Worm (Caenorhabditis elegans): ENCODE results near the gene C36A4.11.

The C36A4.11 gene

DNA sequence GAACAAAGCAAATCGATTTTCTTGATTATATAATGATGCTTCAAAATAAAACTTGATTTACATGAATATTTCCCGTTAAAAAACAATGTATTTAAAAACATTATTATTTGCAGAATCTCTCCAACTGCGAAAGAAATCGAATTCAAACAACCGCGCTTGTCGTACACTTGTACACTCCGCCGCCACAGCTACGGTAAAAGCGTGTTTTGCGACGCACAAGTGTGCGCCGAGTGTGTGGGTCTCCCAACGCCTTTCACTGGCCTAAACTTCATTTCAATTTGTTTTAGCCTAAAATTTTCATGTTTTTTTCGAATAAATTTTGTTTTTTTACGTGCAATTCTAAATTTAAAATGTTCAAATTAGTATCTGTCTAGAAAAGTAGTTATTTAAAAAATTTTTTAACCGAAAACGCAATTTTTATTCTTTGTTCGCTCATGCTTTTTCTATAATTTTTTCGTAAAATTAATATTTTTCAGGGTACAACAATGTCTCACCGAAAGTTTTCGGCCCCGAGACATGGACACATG, 27.1 kb downstream of the C36A4.11 start, which contains the start of gene rpl-3 (continued):
- no peak for TF ChIP-seq elt-4 (tag; optimal IDR thresholded peaks at IDR 0.05)
- peak; percentile 86 for TF ChIP-seq C08G9.2 (tag; optimal IDR thresholded peaks at IDR 0.05)
- peak; percentile 88 for TF ChIP-seq sdc-2 (tag; optimal IDR thresholded peaks at IDR 0.05)
- TF ChIP-seq sox-4 (tag; optimal IDR thresholded peaks at IDR 0.05), result peak; percentile 96
- TF ChIP-seq eyg-1 (tag; optimal IDR thresholded peaks at IDR 0.05), result peak; percentile 91
- TF ChIP-seq pag-3 (tag; optimal IDR thresholded peaks at IDR 0.05; ENCODE audit: borderline replicate concordance), result peak; percentile 90
- peak; percentile 94 for TF ChIP-seq ahr-1 (tag; optimal IDR thresholded peaks at IDR 0.05)
- TF ChIP-seq che-1 (tag; optimal IDR thresholded peaks at IDR 0.05), result peak; percentile 81
- TF ChIP-seq pax-1 (tag; optimal IDR thresholded peaks at IDR 0.05), result peak; percentile 97
- peak; percentile 100 for TF ChIP-seq ceh-18 (tag; optimal IDR thresholded peaks at IDR 0.05)
- TF ChIP-seq tbx-2 (tag; optimal IDR thresholded peaks at IDR 0.05), result peak; percentile 100
- TF ChIP-seq elt-2 (tag; optimal IDR thresholded peaks at IDR 0.05), result peak; percentile 99
- peak; percentile 100 for TF ChIP-seq nfya-1 (tag; optimal IDR thresholded peaks at IDR 0.05)
- peak; percentile 96 for TF ChIP-seq fkh-10 (GFP tag; optimal IDR thresholded peaks at IDR 0.05)
- TF ChIP-seq ceh-31 (tag; optimal IDR thresholded peaks at IDR 0.05), result peak; percentile 99
- TF ChIP-seq ceh-48 (tag; optimal IDR thresholded peaks at IDR 0.05), result peak; percentile 96
- TF ChIP-seq syd-9 (tag; optimal IDR thresholded peaks at IDR 0.05), result peak; percentile 98
- TF ChIP-seq K09A11.1 (tag; optimal IDR thresholded peaks at IDR 0.05; ENCODE audit: insufficient read depth), result peak; percentile 96
- peak; percentile 99 for TF ChIP-seq unc-86 (tag; optimal IDR thresholded peaks at IDR 0.05)
- peak; percentile 94 for TF ChIP-seq ttx-3 (tag; optimal IDR thresholded peaks at IDR 0.05)
- TF ChIP-seq hlh-13 (GFP tag; optimal IDR thresholded peaks at IDR 0.05), result peak; percentile 81
- TF ChIP-seq hlh-6 (tag; optimal IDR thresholded peaks at IDR 0.05), result peak; percentile 88
- peak; percentile 52 for TF ChIP-seq odd-2 (tag; optimal IDR thresholded peaks at IDR 0.05)
- TF ChIP-seq fkh-6 (tag; optimal IDR thresholded peaks at IDR 0.05), result peak; percentile 81
- peak; percentile 96 for TF ChIP-seq ceh-19 (GFP tag; optimal IDR thresholded peaks at IDR 0.05)
- TF ChIP-seq pha-2 (tag; optimal IDR thresholded peaks at IDR 0.05), result peak; percentile 90
- TF ChIP-seq nhr-232 (tag; optimal IDR thresholded peaks at IDR 0.05), result peak; percentile 38
- no peak for TF ChIP-seq pha-4 (tag; optimal IDR thresholded peaks at IDR 0.05)
- peak; percentile 95 for TF ChIP-seq ceh-24 (tag; optimal IDR thresholded peaks at IDR 0.05)
- TF ChIP-seq madf-2 (tag; optimal IDR thresholded peaks at IDR 0.05), result peak; percentile 97
- peak; percentile 100 for TF ChIP-seq unc-42 (tag; optimal IDR thresholded peaks at IDR 0.05)
- TF ChIP-seq dmd-4 (tag; optimal IDR thresholded peaks at IDR 0.05; ENCODE audit: borderline replicate concordance), result peak; percentile 85
- TF ChIP-seq pqm-1 (tag; optimal IDR thresholded peaks at IDR 0.05), result peak; percentile 97
- TF ChIP-seq hlh-8 (tag; optimal IDR thresholded peaks at IDR 0.05), result peak; percentile 96
- peak; percentile 94 for TF ChIP-seq ceh-2 (tag; optimal IDR thresholded peaks at IDR 0.05)
- TF ChIP-seq ref-2 (tag; optimal IDR thresholded peaks at IDR 0.05), result peak; percentile 100
- peak; percentile 96 for TF ChIP-seq nhr-11 (tag; optimal IDR thresholded peaks at IDR 0.05)
- TF ChIP-seq rnt-1 (tag; optimal IDR thresholded peaks at IDR 0.05), result peak; percentile 100
- no peak for TF ChIP-seq mec-3 (tag; optimal IDR thresholded peaks at IDR 0.05; ENCODE audit: borderline replicate concordance)
- TF ChIP-seq lin-11 (tag; optimal IDR thresholded peaks at IDR 0.05), result peak; percentile 74
- peak; percentile 72 for TF ChIP-seq C38D4.7 (GFP tag; optimal IDR thresholded peaks at IDR 0.05)
- peak; percentile 100 for TF ChIP-seq ceh-34 (tag; optimal IDR thresholded peaks at IDR 0.05)
- TF ChIP-seq pros-1 (tag; optimal IDR thresholded peaks at IDR 0.05), result peak; percentile 97
- TF ChIP-seq zip-5 (tag; optimal IDR thresholded peaks at IDR 0.05), result peak; percentile 63
- peak; percentile 90 for TF ChIP-seq ceh-45 (GFP tag; IDR thresholded peaks at IDR 0.05)

Data from whole organism, late embryonic.